Worm (Caenorhabditis elegans): ENCODE data around the gene C05C8.1.

C05C8.1 gene

ce11 chrV:7237133-7237532, 2.4 kb upstream of the C05C8.1 start, which contains the start of gene hyls-1 (continued):
- TF ChIP-seq hlh-30 (tag; optimal IDR thresholded peaks at IDR 0.05; ENCODE audit: insufficient read depth), result peak; percentile 85
- TF ChIP-seq ctbp-1 (GFP tag; IDR thresholded peaks at IDR 0.05), result no peak
- TF ChIP-seq hif-1 (tag; optimal IDR thresholded peaks at IDR 0.05), result peak in 1 of 2 experiments; percentile 84
- TF ChIP-seq nhr-42 (GFP tag; IDR thresholded peaks at IDR 0.05), result 0 out of 2 replicates have a peak, but pooled peaks have one; percentile 37
- peak; percentile 97 for TF ChIP-seq lin-38 (GFP tag; IDR thresholded peaks at IDR 0.05)
- TF ChIP-seq ceh-28 (tag; optimal IDR thresholded peaks at IDR 0.05), result no peak
- no peak for TF ChIP-seq sdz-12 (GFP tag; optimal IDR thresholded peaks at IDR 0.05)
- TF ChIP-seq pha-4 (GFP tag; IDR thresholded peaks at IDR 0.05), result no peak
- TF ChIP-seq pha-4 (tag; optimal IDR thresholded peaks at IDR 0.05), result peak; percentile 75
- peak; percentile 67; the same call in 1 of the 2 replicates for TF ChIP-seq lin-29 (GFP tag; IDR thresholded peaks at IDR 0.05)
- TF ChIP-seq nhr-6 (tag; optimal IDR thresholded peaks at IDR 0.05), result peak; percentile 84
- no peak for TF ChIP-seq T20F7.1 (GFP tag; optimal IDR thresholded peaks at IDR 0.05)
- TF ChIP-seq lin-39 (tag; optimal IDR thresholded peaks at IDR 0.05), result no peak
- TF ChIP-seq duxl-1 (tag; optimal IDR thresholded peaks at IDR 0.05; ENCODE audit: poor library complexity), result peak; percentile 66
- TF ChIP-seq spr-1 (tag; optimal IDR thresholded peaks at IDR 0.05), result peak; percentile 58
- peak; percentile 71 for TF ChIP-seq nhr-77 (tag; optimal IDR thresholded peaks at IDR 0.05)
- peak; percentile 81 for TF ChIP-seq rbr-2 (tag; optimal IDR thresholded peaks at IDR 0.05)
- TF ChIP-seq lsy-2 (tag; optimal IDR thresholded peaks at IDR 0.05), result peak in 1 of 2 experiments; percentile 86
- TF ChIP-seq ceh-32 (tag; optimal IDR thresholded peaks at IDR 0.05; ENCODE audit: poor library complexity), result no peak
- TF ChIP-seq dve-1 (tag; optimal IDR thresholded peaks at IDR 0.05; ENCODE audit: insufficient read depth), result peak; percentile 88
- peak; percentile 93 for TF ChIP-seq dpl-1 (GFP tag; optimal IDR thresholded peaks at IDR 0.05)
- TF ChIP-seq nhr-102 (tag; optimal IDR thresholded peaks at IDR 0.05), result peak; percentile 70
- TF ChIP-seq ztf-11 (tag; optimal IDR thresholded peaks at IDR 0.05), result no peak
- TF ChIP-seq F49E8.2 (tag; optimal IDR thresholded peaks at IDR 0.05; ENCODE audit: borderline replicate concordance), result peak; percentile 44
- TF ChIP-seq nhr-48 (tag; optimal IDR thresholded peaks at IDR 0.05), result peak; percentile 40
- peak; percentile 89 for TF ChIP-seq mep-1 (tag; optimal IDR thresholded peaks at IDR 0.05)
- no peak for TF ChIP-seq nhr-10 (tag; optimal IDR thresholded peaks at IDR 0.05)

ce11 chrV:7246951-7247350, 7.4 kb downstream of the C05C8.1 start, which contains the start of gene C05C8.7:
Gene C05C8.7 (minus strand): TSS chrV:7247050.
- peak in 1 of 2 experiments; percentile 28 for TF ChIP-seq unc-62 (GFP tag; optimal IDR thresholded peaks at IDR 0.05 in 1 of 2)
- no peak for TF ChIP-seq unc-62 (tag; optimal IDR thresholded peaks at IDR 0.05)
- TF ChIP-seq nhr-48 (tag; optimal IDR thresholded peaks at IDR 0.05), result no peak
- TF ChIP-seq mxl-3 (GFP tag; optimal IDR thresholded peaks at IDR 0.05), result peak; percentile 21

DNA sequence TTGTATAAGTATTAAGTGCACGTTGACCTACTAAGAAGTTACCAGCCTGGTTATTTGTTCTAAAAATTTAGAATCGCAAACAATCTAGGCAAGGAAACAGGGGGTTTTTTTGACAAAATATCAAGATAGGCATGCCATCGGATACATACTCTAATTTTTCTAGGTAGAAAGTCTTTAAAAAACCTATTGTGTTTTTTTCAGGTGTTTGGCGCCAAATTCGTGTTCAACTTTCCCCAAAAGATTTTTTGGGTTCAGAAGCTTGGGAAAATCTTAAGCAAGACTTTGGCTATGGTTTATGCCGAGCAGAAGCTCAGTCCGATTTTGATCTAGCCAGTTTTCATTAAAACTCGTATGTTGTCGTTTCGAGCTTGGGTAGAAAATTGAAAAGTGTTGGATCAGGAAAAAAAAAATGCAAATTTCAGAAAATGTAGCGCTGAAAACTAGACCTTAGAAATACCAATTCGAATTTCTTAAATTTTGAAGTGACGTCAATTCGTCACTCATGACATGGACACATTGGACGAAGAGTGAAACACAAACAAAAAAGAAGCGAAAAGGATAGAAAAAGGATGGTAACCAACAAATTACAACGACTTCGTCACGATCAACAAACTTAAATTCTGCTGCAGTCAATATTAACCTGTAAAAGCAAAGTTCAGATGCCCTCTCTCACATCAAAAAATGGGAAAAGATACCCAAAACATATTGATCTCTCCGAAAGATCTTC, 8.8 kb downstream of the C05C8.1 start:
- TF ChIP-seq mdl-1 (tag; optimal IDR thresholded peaks at IDR 0.05) (no peak), unc-62 (GFP tag; optimal IDR thresholded peaks at IDR 0.05 in 1 of 2) (peak in 1 of 2 experiments; percentile 95), unc-62 (tag; optimal IDR thresholded peaks at IDR 0.05) (no peak), aha-1 (tag) (peak; percentile 92)

DNA sequence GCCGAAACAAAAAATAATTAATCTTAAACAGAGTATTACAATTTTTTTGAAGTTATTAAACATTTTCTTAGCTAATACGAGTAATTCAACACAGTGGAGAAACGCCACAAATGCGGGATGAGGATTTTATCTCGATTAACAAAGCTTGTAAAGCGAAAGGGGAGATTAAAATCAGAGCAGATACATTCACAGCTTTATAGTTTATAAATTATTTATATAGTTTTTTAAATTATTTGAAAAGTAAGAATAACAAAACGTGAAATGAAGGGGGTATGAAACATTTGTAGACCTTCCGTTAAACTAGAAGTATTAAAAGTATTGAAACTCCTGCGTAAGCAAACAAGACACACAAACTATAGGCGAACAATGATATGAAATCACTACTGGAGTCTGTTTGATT, 15.5 kb downstream of the C05C8.1 start, which contains the start of gene C05C8.8:
C05C8.8 (minus strand) TSS at position 101 of the 400 bp plus-strand sequence.
- no peak for TF ChIP-seq ceh-44 (GFP tag; IDR thresholded peaks at IDR 0.05)
- TF ChIP-seq F10B5.3 (tag; optimal IDR thresholded peaks at IDR 0.05), result no peak
- TF ChIP-seq lsy-2 (tag; optimal IDR thresholded peaks at IDR 0.05), result no peak
- no peak for TF ChIP-seq ces-1 (GFP tag; optimal IDR thresholded peaks at IDR 0.05)
- TF ChIP-seq unc-62 (GFP tag; optimal IDR thresholded peaks at IDR 0.05 in 1 of 2), result no peak
- TF ChIP-seq unc-62 (tag; optimal IDR thresholded peaks at IDR 0.05), result no peak
- TF ChIP-seq Y48G9A.11 (GFP tag; IDR thresholded peaks at IDR 0.05), result no peak
- no peak for TF ChIP-seq F37D6.2 (tag; optimal IDR thresholded peaks at IDR 0.05)
- no peak for TF ChIP-seq nhr-102 (tag; optimal IDR thresholded peaks at IDR 0.05)
- TF ChIP-seq madf-9 (GFP tag; conservative IDR thresholded peaks at IDR 0.05), result no peak
- no peak for TF ChIP-seq attf-4 (tag; optimal IDR thresholded peaks at IDR 0.05)
- no peak for TF ChIP-seq aha-1 (tag)
- no peak for TF ChIP-seq Y5F2A.4 (GFP tag; optimal IDR thresholded peaks at IDR 0.05)
- no peak for TF ChIP-seq ceh-28 (tag; optimal IDR thresholded peaks at IDR 0.05)
- TF ChIP-seq unc-130 (GFP tag; optimal IDR thresholded peaks at IDR 0.05), result no peak
- TF ChIP-seq hlh-11 (tag; optimal IDR thresholded peaks at IDR 0.05), result no peak
- no peak for TF ChIP-seq nhr-28 (tag; optimal IDR thresholded peaks at IDR 0.05)
